Fruit fly (Drosophila melanogaster) whole organism, embryonic: ENCODE results near the gene Ice2.

ENCODE experiments used
- Abd-B ChIP-seq: fragments of 200-800 bp; sonication (Bioruptor generic); optimal IDR thresholded peaks from 2 replicates; lab custom pipeline; 2018; ENCODE audit warnings: missing biosample characterization, mild to moderate bottlenecking, missing genetic modification characterization, moderate library complexity
- Ada2b ChIP-seq: fragments of 200-800 bp; sonication (Bioruptor generic); IDR thresholded peaks from 2 replicates; pipeline ENCODE4 v1.3.6; 2022; ENCODE audit warnings: missing biosample characterization, missing genetic modification characterization
- CG10147 ChIP-seq: fragments of 200-800 bp; sonication (Bioruptor generic); optimal IDR thresholded peaks from 2 replicates; lab custom pipeline; 2019; ENCODE audit warnings: missing biosample characterization, mild to moderate bottlenecking, missing genetic modification characterization, moderate library complexity
- CG10321 ChIP-seq: fragments of 200-800 bp; sonication (Bioruptor generic); IDR thresholded peaks from 2 replicates; pipeline ENCODE4 v1.3.6; 2022; ENCODE audit warnings: missing biosample characterization, missing genetic modification characterization
- CG10366 ChIP-seq: fragments of 200-800 bp; sonication (Bioruptor generic); IDR thresholded peaks from 2 replicates; pipeline ENCODE4 v1.3.6; 2022; ENCODE audit warnings: missing biosample characterization, missing genetic modification characterization
- CG11247 ChIP-seq: fragments of 200-800 bp; sonication (Bioruptor generic); IDR thresholded peaks from 2 replicates; pipeline ENCODE4 v1.3.6; 2022; ENCODE audit warnings: missing biosample characterization, missing genetic modification characterization
- CG11398 ChIP-seq: fragments of 200-800 bp; sonication (Bioruptor generic); optimal IDR thresholded peaks from 2 replicates; lab custom pipeline; 2016; ENCODE audit warnings: missing biosample characterization, missing genetic modification characterization
- CG11504 ChIP-seq: fragments of 200-800 bp; sonication (Bioruptor generic); optimal IDR thresholded peaks from 3 replicates; lab custom pipeline; 2019; ENCODE audit warnings: missing biosample characterization, mild to moderate bottlenecking, missing genetic modification characterization, moderate library complexity
- CG12299 ChIP-seq: fragments of 200-800 bp; sonication (Bioruptor generic); optimal IDR thresholded peaks from 2 replicates; lab custom pipeline; 2018; ENCODE audit warnings: missing biosample characterization, mild to moderate bottlenecking, missing genetic modification characterization
- CG12659 ChIP-seq: fragments of 200-800 bp; sonication (Bioruptor generic); optimal IDR thresholded peaks from 3 replicates; lab custom pipeline; 2017; ENCODE audit warnings: mild to moderate bottlenecking, missing biosample characterization, missing genetic modification reagents, missing genetic modification characterization
- CG14441 ChIP-seq: fragments of 200-800 bp; sonication (Bioruptor generic); IDR thresholded peaks from 2 replicates; pipeline ENCODE4 v1.3.6; 2022; ENCODE audit warnings: missing biosample characterization, missing genetic modification characterization
- CG1832 ChIP-seq: fragments of 200-800 bp; sonication (Bioruptor generic); optimal IDR thresholded peaks from 2 replicates; lab custom pipeline; 2017; ENCODE audit warnings: missing biosample characterization, mild to moderate bottlenecking, missing genetic modification characterization, inconsistent platforms
- CG18764 ChIP-seq: fragments of 200-800 bp; sonication (Bioruptor generic); optimal IDR thresholded peaks from 3 replicates; lab custom pipeline; 2016; ENCODE audit warnings: missing biosample characterization, missing genetic modification characterization
- CG31224 ChIP-seq: fragments of 200-800 bp; sonication (Bioruptor generic); IDR thresholded peaks from 2 replicates; pipeline ENCODE4 v1.3.6; 2022; ENCODE audit warnings: missing biosample characterization, missing genetic modification characterization
- CG32532 ChIP-seq: fragments of 200-800 bp; sonication (Bioruptor generic); IDR thresholded peaks from 2 replicates; pipeline ENCODE4 v1.3.6; 2022; ENCODE audit warnings: missing biosample characterization, missing genetic modification characterization
- CG42726 ChIP-seq: fragments of 200-800 bp; sonication (Bioruptor generic); IDR thresholded peaks from 2 replicates; pipeline ENCODE4 v1.3.6; 2022; ENCODE audit warnings: missing biosample characterization, missing genetic modification characterization; ENCODE audit not compliant: partially characterized antibody
- CG4730 ChIP-seq: fragments of 200-800 bp; sonication (Bioruptor generic); IDR thresholded peaks from 2 replicates; pipeline ENCODE4 v1.3.6; 2022; ENCODE audit warnings: missing biosample characterization, missing genetic modification characterization
- CG4854 ChIP-seq: fragments of 200-800 bp; sonication (Bioruptor generic); optimal IDR thresholded peaks from 2 replicates; lab custom pipeline; 2016; ENCODE audit warnings: missing biosample characterization, missing genetic modification characterization, inconsistent platforms
- CG7963 ChIP-seq: fragments of 200-800 bp; sonication (Bioruptor generic); IDR thresholded peaks from 3 replicates; pipeline ENCODE4 v1.3.6; 2022; ENCODE audit warnings: missing biosample characterization, missing genetic modification characterization; ENCODE audit not compliant: partially characterized antibody
- CG8281 ChIP-seq: fragments of 200-800 bp; sonication (Bioruptor generic); optimal IDR thresholded peaks from 2 replicates; lab custom pipeline; 2018; ENCODE audit warnings: missing biosample characterization, mild to moderate bottlenecking, missing genetic modification characterization, moderate library complexity
- CG8924 ChIP-seq: fragments of 200-800 bp; optimal IDR thresholded peaks from 3 replicates; lab custom pipeline; 2019; ENCODE audit warnings: missing biosample characterization, mild to moderate bottlenecking, missing genetic modification characterization, moderate library complexity
- CG9817 ChIP-seq: fragments of 200-800 bp; sonication (Bioruptor generic); optimal IDR thresholded peaks from 2 replicates; lab custom pipeline; 2018; ENCODE audit warnings: missing biosample characterization, mild to moderate bottlenecking, missing genetic modification characterization, moderate library complexity
- CHES-1-like ChIP-seq: fragments of 200-800 bp; sonication (Bioruptor generic); optimal IDR thresholded peaks from 2 replicates; lab custom pipeline; 2016; ENCODE audit warnings: missing biosample characterization, missing genetic modification characterization
- CoRest ChIP-seq: fragments of 200-800 bp; sonication (Bioruptor generic); optimal IDR thresholded peaks from 3 replicates; lab custom pipeline; 2018; ENCODE audit warnings: missing biosample characterization, mild to moderate bottlenecking, missing genetic modification characterization, moderate library complexity
- Dp ChIP-seq: fragments of 200-800 bp; sonication (Bioruptor generic); optimal IDR thresholded peaks from 2 replicates; lab custom pipeline; 2018; ENCODE audit warnings: missing biosample characterization, mild to moderate bottlenecking, missing genetic modification characterization, moderate library complexity
- Fer1 ChIP-seq: fragments of 200-800 bp; sonication (Bioruptor generic); optimal IDR thresholded peaks from 2 replicates; lab custom pipeline; 2017; ENCODE audit warnings: missing biosample characterization, mild to moderate bottlenecking, missing genetic modification characterization
- MBD-R2 ChIP-seq: fragments of 200-800 bp; sonication (Bioruptor generic); IDR thresholded peaks from 2 replicates; pipeline ENCODE4 v1.3.6; 2022; ENCODE audit warnings: missing biosample characterization, missing genetic modification characterization
- Nf-YA ChIP-seq: fragments of 200-800 bp; sonication (Bioruptor generic); IDR thresholded peaks from 2 replicates; pipeline ENCODE4 v1.3.6; 2022; ENCODE audit warnings: missing biosample characterization, missing genetic modification characterization
- Sox102F ChIP-seq: fragments of 200-800 bp; sonication (Bioruptor generic); optimal IDR thresholded peaks from 2 replicates; lab custom pipeline; 2018; ENCODE audit warnings: missing biosample characterization, mild to moderate bottlenecking, missing genetic modification characterization, moderate library complexity
- Stat92E ChIP-seq, 3 experiments: fragments of >200 bp in 2 of 3; fragments of 200-800 bp in 1 of 3; sonication (Bioruptor generic) in 1 of 3; optimal IDR thresholded peaks; 2 replicates each; lab custom pipeline; 2017 to 2019; ENCODE audit warnings: missing biosample characterization in 3 of 3, missing genetic modification characterization in 3 of 3, mild to moderate bottlenecking in 1 of 3, moderate library complexity in 1 of 3
- TFAM ChIP-seq: fragments of 200-800 bp; sonication (Bioruptor generic); optimal IDR thresholded peaks from 2 replicates; lab custom pipeline; 2017; ENCODE audit warnings: missing biosample characterization, missing genetic modification characterization, inconsistent platforms
- ems ChIP-seq: fragments of 200-800 bp; sonication (Bioruptor generic); optimal IDR thresholded peaks from 3 replicates; lab custom pipeline; 2016; ENCODE audit warnings: missing biosample characterization, missing genetic modification characterization
- gsb-n ChIP-seq: fragments of 200-800 bp; sonication (Bioruptor generic); optimal IDR thresholded peaks from 3 replicates; lab custom pipeline; 2018; ENCODE audit warnings: missing biosample characterization, mild to moderate bottlenecking, missing genetic modification characterization
- hbn ChIP-seq: fragments of 200-800 bp; sonication (Bioruptor generic); IDR thresholded peaks from 2 replicates; pipeline ENCODE4 v1.3.6; 2022; ENCODE audit warnings: missing biosample characterization, missing genetic modification characterization; ENCODE audit not compliant: partially characterized antibody
- inv ChIP-seq: fragments of 200-800 bp; sonication (Bioruptor generic); IDR thresholded peaks from 2 replicates; pipeline ENCODE4 v1.3.6; 2022; ENCODE audit warnings: missing biosample characterization, missing genetic modification characterization; ENCODE audit not compliant: partially characterized antibody
- kay ChIP-seq: fragments of 200-800 bp; sonication (Bioruptor generic); optimal IDR thresholded peaks from 2 replicates; lab custom pipeline; 2016; ENCODE audit warnings: missing biosample characterization, missing genetic modification characterization
- lilli ChIP-seq: fragments of 200-800 bp; sonication (Bioruptor generic); optimal IDR thresholded peaks from 3 replicates; lab custom pipeline; 2016; ENCODE audit warnings: missing biosample characterization, missing genetic modification characterization
- pb ChIP-seq: fragments of 200-800 bp; sonication (Bioruptor generic); optimal IDR thresholded peaks from 3 replicates; lab custom pipeline; 2016; ENCODE audit warnings: missing biosample characterization, missing genetic modification characterization
- ro ChIP-seq: fragments of 200-800 bp; sonication (Bioruptor generic); IDR thresholded peaks from 2 replicates; pipeline ENCODE4 v1.3.6; 2022; ENCODE audit warnings: missing biosample characterization, missing genetic modification characterization
- sens ChIP-seq: fragments of 200-800 bp; sonication (Bioruptor generic); peaks from one replicate; lab custom pipeline; 2016; ENCODE audit warnings: missing biosample characterization, missing genetic modification characterization
- ssp ChIP-seq: fragments of 200-800 bp; sonication (Bioruptor generic); IDR thresholded peaks from 2 replicates; pipeline ENCODE4 v1.3.6; 2022; ENCODE audit warnings: missing biosample characterization, missing genetic modification characterization
- tgo ChIP-seq: fragments of 200-800 bp; sonication (Bioruptor generic); IDR thresholded peaks from 3 replicates; pipeline ENCODE4 v1.3.6; 2022; ENCODE audit warnings: missing biosample characterization, missing genetic modification characterization
- tin ChIP-seq: fragments of 200-800 bp; sonication (Bioruptor generic); optimal IDR thresholded peaks from 3 replicates; lab custom pipeline; 2016; ENCODE audit warnings: missing biosample characterization, missing genetic modification characterization
- tll ChIP-seq, 2 experiments: fragments of 200-800 bp in 1 of 2; fragments of >200 bp in 1 of 2; sonication (Bioruptor generic) in 1 of 2; optimal IDR thresholded peaks; 2 replicates each; lab custom pipeline; 2017 to 2019; ENCODE audit warnings: missing biosample characterization in 2 of 2, missing genetic modification characterization in 2 of 2, mild to moderate bottlenecking in 1 of 2, moderate library complexity in 1 of 2
- trh ChIP-seq: fragments of 200-800 bp; sonication (Bioruptor generic); optimal IDR thresholded peaks from 2 replicates; lab custom pipeline; 2016; ENCODE audit warnings: missing biosample characterization, missing genetic modification characterization
- ttk ChIP-seq: fragments of 200-800 bp; sonication (Bioruptor generic); IDR thresholded peaks from 2 replicates; pipeline ENCODE4 v2.1.2; 2022; ENCODE audit warnings: missing biosample characterization, missing genetic modification characterization
- vnd ChIP-seq: fragments of 200-800 bp; sonication (Bioruptor generic); IDR thresholded peaks from 3 replicates; pipeline ENCODE4 v1.3.6; 2022; ENCODE audit warnings: missing biosample characterization, missing genetic modification characterization; ENCODE audit not compliant: partially characterized antibody
- wek ChIP-seq: fragments of 200-800 bp; sonication (Bioruptor generic); optimal IDR thresholded peaks from 3 replicates; lab custom pipeline; 2018; ENCODE audit warnings: missing biosample characterization, mild to moderate bottlenecking, missing genetic modification characterization, moderate library complexity
- yki ChIP-seq: fragments of >200 bp; optimal IDR thresholded peaks from 3 replicates; lab custom pipeline; 2018

The Ice2 gene

DNA sequence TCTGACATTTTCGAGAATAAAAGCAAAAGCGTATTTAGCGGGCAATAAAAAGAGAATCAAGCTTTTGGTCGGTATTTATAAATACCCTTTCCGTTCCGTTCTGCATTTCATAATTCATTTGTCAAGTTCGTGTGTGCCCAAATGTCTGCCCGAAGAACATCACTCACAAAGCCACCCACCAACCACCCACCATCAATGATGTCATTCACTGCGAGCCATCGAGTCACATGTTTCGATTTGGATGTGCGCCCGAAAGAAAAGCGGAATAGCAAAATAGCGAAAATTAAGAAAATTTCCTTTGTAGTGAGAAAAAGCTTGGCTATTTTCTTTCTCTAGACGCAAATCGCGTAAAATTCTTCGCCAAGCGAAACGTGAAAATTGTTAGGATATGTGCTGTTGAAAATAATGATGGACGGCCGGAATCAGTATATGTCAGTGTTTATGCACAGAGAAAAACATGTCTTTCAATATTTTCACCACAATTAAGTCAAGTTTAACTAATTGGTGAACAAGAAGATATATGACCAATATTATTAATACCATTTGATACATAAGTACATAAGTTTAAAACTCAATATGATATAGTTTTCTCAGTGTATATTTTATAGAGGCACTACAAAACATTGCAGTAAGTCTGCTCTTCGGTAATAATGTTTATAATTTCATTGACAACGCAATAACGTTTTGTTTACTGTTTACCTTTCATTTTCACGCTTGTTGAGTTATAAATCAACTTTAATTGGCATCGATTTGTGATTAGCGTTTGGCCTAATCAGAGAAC is 21.3 kb downstream of the Ice2 start (continued):
- peak; percentile 6 for TF ChIP-seq Abd-B (GFP tag; lab: Kevin White, UChicago)
- no peak for TF ChIP-seq CG7963
- TF ChIP-seq yki (lab: Kevin White, UChicago), result no peak
- TF ChIP-seq CG18764 (GFP tag; lab: Kevin White, UChicago), result no peak
- TF ChIP-seq MBD-R2, result peak; percentile 39; the same call in 1 of the 2 replicates
- peak; percentile 71 for TF ChIP-seq Ada2b (GFP tag; lab: Robert Waterston, UW)
- TF ChIP-seq Fer1 (GFP tag; lab: Kevin White, UChicago), result peak; percentile 37
- peak; percentile 4 for TF ChIP-seq ems (GFP tag; lab: Kevin White, UChicago)
- no peak for TF ChIP-seq wek
- TF ChIP-seq CG14441 (GFP tag; lab: Robert Waterston, UW), result 0 out of 2 replicates have a peak, but pooled peaks have one; percentile 41
- TF ChIP-seq tgo, result peak; percentile 62; the same call in 2 of the 3 replicates
- TF ChIP-seq CG42726 (GFP tag; lab: Robert Waterston, UW), result no peak
- peak; percentile 65 for TF ChIP-seq CG11504
- peak; percentile 55 for TF ChIP-seq CG12659 (GFP tag; lab: Kevin White, UChicago)
- 0 out of 2 replicates have a peak, but pooled peaks have one; percentile 28 for TF ChIP-seq ttk
- no peak for TF ChIP-seq CG1832 (GFP tag; lab: Kevin White, UChicago)
- TF ChIP-seq tll (GFP tag; optimal IDR thresholded peaks at IDR 0.05; lab: Kevin White, UChicago), result no peak
- TF ChIP-seq Stat92E (GFP tag; optimal IDR thresholded peaks at IDR 0.05; lab: Kevin White, UChicago), result no peak
- no peak for TF ChIP-seq trh (GFP tag; lab: Kevin White, UChicago)
- TF ChIP-seq Dp, result no peak
- no peak for TF ChIP-seq Nf-YA (GFP tag; lab: Robert Waterston, UW)
- no peak for TF ChIP-seq pb (GFP tag; lab: Kevin White, UChicago)
- TF ChIP-seq CG8924, result peak; percentile 53
- peak; percentile 83 for TF ChIP-seq CG32532
- peak; percentile 69 for TF ChIP-seq sens
- peak; percentile 55 for TF ChIP-seq lilli (GFP tag; lab: Kevin White, UChicago)
- no peak for TF ChIP-seq TFAM (GFP tag; lab: Kevin White, UChicago)
- peak; percentile 52 for TF ChIP-seq CG31224 (GFP tag; lab: Robert Waterston, UW)
- TF ChIP-seq kay (GFP tag; lab: Kevin White, UChicago), result no peak
- TF ChIP-seq tin (GFP tag; lab: Kevin White, UChicago), result no peak
- TF ChIP-seq CHES-1-like (GFP tag; lab: Kevin White, UChicago), result no peak
- TF ChIP-seq CG12299 (tag; lab: Kevin White, UChicago), result peak; percentile 26
- TF ChIP-seq CG8281 (tag; lab: Kevin White, UChicago), result no peak
- TF ChIP-seq ro (GFP tag; lab: Robert Waterston, UW), result no peak
- TF ChIP-seq Sox102F, result peak; percentile 76
- TF ChIP-seq CG4854, result peak; percentile 43
- no peak for TF ChIP-seq CG11247 (GFP tag; lab: Robert Waterston, UW)
- TF ChIP-seq gsb-n (tag; lab: Kevin White, UChicago), result no peak
- peak; percentile 69 for TF ChIP-seq CoRest (tag; lab: Kevin White, UChicago)
- TF ChIP-seq CG10366, result peak; percentile 61
- no peak for TF ChIP-seq CG11398
- TF ChIP-seq hbn (GFP tag; lab: Robert Waterston, UW), result no peak
- TF ChIP-seq inv (GFP tag; lab: Robert Waterston, UW), result no peak
- peak; percentile 37 for TF ChIP-seq CG9817 (tag; lab: Kevin White, UChicago)
- no peak for TF ChIP-seq vnd
- 0 out of 2 replicates have a peak, but pooled peaks have one; percentile 36 for TF ChIP-seq CG4730
- peak; percentile 36; the same call in 1 of the 2 replicates for TF ChIP-seq CG10321
- peak; percentile 43 for TF ChIP-seq ssp (GFP tag; lab: Robert Waterston, UW)
- TF ChIP-seq CG10147 (GFP tag; lab: Kevin White, UChicago), result peak; percentile 54
